Worm (Caenorhabditis elegans): ENCODE data around the gene nmr-1.

- TF ChIP-seq med-1 (GFP tag; optimal IDR thresholded peaks at IDR 0.05; ENCODE audit: insufficient read depth) (no peak), cog-1 (tag; optimal IDR thresholded peaks at IDR 0.05) (peak; percentile 16), tab-1 (GFP tag; IDR thresholded peaks at IDR 0.05) (no peak), flt-1 (GFP tag; IDR thresholded peaks at IDR 0.05) (no peak), ztf-29 (GFP tag; IDR thresholded peaks at IDR 0.05) (no peak), klf-2 (GFP tag; conservative IDR thresholded peaks at IDR 0.05) (no peak), T22C8.4 (GFP tag; IDR thresholded peaks at IDR 0.05) (peak; percentile 72), ztf-23 (GFP tag; IDR thresholded peaks at IDR 0.05) (no peak)
Observed at ce11 chrII:5460911-5461310, 14.5 kb upstream of the nmr-1 start.

All from whole organism, midembryonic.